Worm (Caenorhabditis elegans) whole organism, L2 larva: Measurements from ENCODE around the gene mig-13.

Experiments
- ceh-82 ChIP-seq: fragments of 150-350 bp; optimal IDR thresholded peaks from 2 replicates; lab custom pipeline; 2014; ENCODE audit warnings: missing biosample characterization, missing genetic modification characterization
- elt-1 ChIP-seq: fragments of 150-350 bp; optimal IDR thresholded peaks from 2 replicates; lab custom pipeline; 2014; ENCODE audit warnings: missing biosample characterization, missing genetic modification characterization
- lin-39 ChIP-seq: fragments of 150-350 bp; optimal IDR thresholded peaks from 2 replicates; lab custom pipeline; 2014; ENCODE audit warnings: missing biosample characterization, missing genetic modification reagents, missing genetic modification characterization
- mab-5 ChIP-seq: fragments of 150-350 bp; optimal IDR thresholded peaks from 2 replicates; lab custom pipeline; 2014; ENCODE audit warnings: missing biosample characterization, missing genetic modification characterization
- snpc-4 ChIP-seq: fragments of 150-350 bp; optimal IDR thresholded peaks from 2 replicates; lab custom pipeline; 2014; ENCODE audit warnings: missing biosample characterization, missing genetic modification characterization

DNA sequence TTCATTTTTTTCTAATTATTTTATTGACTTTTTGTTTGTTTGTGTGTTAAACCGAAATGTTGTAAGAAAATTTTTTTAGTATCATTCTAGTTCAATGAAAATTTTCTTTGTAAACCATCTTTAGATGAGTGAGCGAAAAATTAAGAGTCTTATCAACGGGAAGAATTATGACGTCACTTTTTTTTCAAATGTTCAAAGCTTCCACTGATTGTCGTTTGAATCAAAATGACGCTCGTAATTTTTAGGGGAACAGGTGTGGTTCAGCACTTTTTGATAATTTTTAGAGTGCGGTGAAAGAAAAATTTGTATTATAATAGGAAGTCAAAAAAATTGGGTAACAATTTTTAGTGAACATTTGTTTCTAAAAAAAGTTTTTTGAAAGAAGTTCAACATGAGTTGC, 21.7 kb upstream of the mig-13 start:
- TF ChIP-seq lin-39 (tag; lab: Kevin White, UChicago) (no peak), ceh-82 (tag; lab: Kevin White, UChicago) (no peak), elt-1 (no peak), mab-5 (no peak), snpc-4 (tag; lab: Kevin White, UChicago) (no peak)
